Worm (Caenorhabditis elegans): ENCODE data around the gene ugt-60.

Gene ugt-60

ce11 chrIII:9704606-9704938 is 25.7 kb upstream of the ugt-60 start:
- TF ChIP-seq sma-9 (GFP tag; optimal IDR thresholded peaks at IDR 0.05) (peak; percentile 9), sma-9 (tag; optimal IDR thresholded peaks at IDR 0.05) (no peak), unc-55 (GFP tag; optimal IDR thresholded peaks at IDR 0.05) (peak; percentile 28), ZK546.5 (tag; optimal IDR thresholded peaks at IDR 0.05) (no peak)

ce11 chrIII:9703747-9704605 is 25.1 kb upstream of the ugt-60 start:
- no peak for TF ChIP-seq dmd-4 (tag; optimal IDR thresholded peaks at IDR 0.05)
- TF ChIP-seq crh-2 (tag; optimal IDR thresholded peaks at IDR 0.05), result peak; percentile 47
- no peak for TF ChIP-seq elt-3 (tag; optimal IDR thresholded peaks at IDR 0.05)
- no peak for TF ChIP-seq ztf-1 (GFP tag; conservative IDR thresholded peaks at IDR 0.05)
- TF ChIP-seq fos-1 (tag; optimal IDR thresholded peaks at IDR 0.05), result peak; percentile 10
- no peak for TF ChIP-seq unc-39 (tag; optimal IDR thresholded peaks at IDR 0.05)
- peak; percentile 74 for TF ChIP-seq F13H6.1 (tag; optimal IDR thresholded peaks at IDR 0.05)
- no peak for TF ChIP-seq lin-39 (tag; optimal IDR thresholded peaks at IDR 0.05)
- no peak for TF ChIP-seq ceh-82 (tag; optimal IDR thresholded peaks at IDR 0.05)
- peak; percentile 74 for TF ChIP-seq zag-1 (tag; optimal IDR thresholded peaks at IDR 0.05)
- TF ChIP-seq snpc-4 (tag; optimal IDR thresholded peaks at IDR 0.05), result no peak
- TF ChIP-seq lsy-2 (tag; optimal IDR thresholded peaks at IDR 0.05), result peak in 1 of 2 experiments; percentile 43
- peak; percentile 26 for TF ChIP-seq nhr-6 (tag; optimal IDR thresholded peaks at IDR 0.05)
- TF ChIP-seq nhr-10 (tag; optimal IDR thresholded peaks at IDR 0.05), result no peak
- peak; percentile 11 for TF ChIP-seq egl-27 (tag; optimal IDR thresholded peaks at IDR 0.05)
- no peak for TF ChIP-seq unc-62 (GFP tag; optimal IDR thresholded peaks at IDR 0.05)
- peak; percentile 58 for TF ChIP-seq sma-9 (GFP tag; optimal IDR thresholded peaks at IDR 0.05)
- no peak for TF ChIP-seq sma-9 (tag; optimal IDR thresholded peaks at IDR 0.05)
- no peak for TF ChIP-seq aly-2 (tag; optimal IDR thresholded peaks at IDR 0.05)
- TF ChIP-seq mab-5 (tag; optimal IDR thresholded peaks at IDR 0.05), result peak; percentile 66
- TF ChIP-seq ZK546.5 (tag; optimal IDR thresholded peaks at IDR 0.05), result no peak
- TF ChIP-seq nhr-237 (tag; optimal IDR thresholded peaks at IDR 0.05), result no peak
- no peak for TF ChIP-seq lin-13 (GFP tag; optimal IDR thresholded peaks at IDR 0.05)
- peak; percentile 53 for TF ChIP-seq unc-55 (GFP tag; optimal IDR thresholded peaks at IDR 0.05)
- peak in 1 of 2 experiments; percentile 27 for TF ChIP-seq mdl-1 (tag; optimal IDR thresholded peaks at IDR 0.05)
- no peak for TF ChIP-seq nhr-21 (tag; optimal IDR thresholded peaks at IDR 0.05)
- no peak for TF ChIP-seq nhr-11 (tag; optimal IDR thresholded peaks at IDR 0.05)
- no peak for TF ChIP-seq ceh-16 (tag; optimal IDR thresholded peaks at IDR 0.05)
- TF ChIP-seq nhr-25 (tag; optimal IDR thresholded peaks at IDR 0.05), result peak; percentile 30
- TF ChIP-seq ama-1 (optimal IDR thresholded peaks at IDR 0.05), result peak; percentile 0
- no peak for TF ChIP-seq ztf-4 (tag; optimal IDR thresholded peaks at IDR 0.05)
- no peak for TF ChIP-seq R02D3.7 (tag; optimal IDR thresholded peaks at IDR 0.05)
- no peak for TF ChIP-seq peb-1 (tag; optimal IDR thresholded peaks at IDR 0.05)
- TF ChIP-seq blmp-1 (tag; optimal IDR thresholded peaks at IDR 0.05; ENCODE audit: insufficient read depth), result no peak
- TF ChIP-seq Y55F3AM.14 (GFP tag; optimal IDR thresholded peaks at IDR 0.05), result peak; percentile 63
- no peak for TF ChIP-seq ztf-11 (tag; optimal IDR thresholded peaks at IDR 0.05)
- no peak for TF ChIP-seq nhr-12 (tag; optimal IDR thresholded peaks at IDR 0.05)
- TF ChIP-seq nhr-129 (tag; optimal IDR thresholded peaks at IDR 0.05), result peak; percentile 43
- TF ChIP-seq nhr-23 (tag; optimal IDR thresholded peaks at IDR 0.05), result no peak
- no peak for TF ChIP-seq sem-4 (tag; optimal IDR thresholded peaks at IDR 0.05)
- TF ChIP-seq lin-11 (tag; optimal IDR thresholded peaks at IDR 0.05), result no peak
- TF ChIP-seq alr-1 (tag; optimal IDR thresholded peaks at IDR 0.05), result no peak
- TF ChIP-seq elt-1 (tag; optimal IDR thresholded peaks at IDR 0.05), result no peak
- no peak for TF ChIP-seq sma-3 (GFP tag; optimal IDR thresholded peaks at IDR 0.05)
- no peak for TF ChIP-seq gmeb-1 (tag; optimal IDR thresholded peaks at IDR 0.05)
- no peak for TF ChIP-seq skn-1 (tag; optimal IDR thresholded peaks at IDR 0.05)
- no peak for TF ChIP-seq nhr-77 (tag; optimal IDR thresholded peaks at IDR 0.05)
- no peak for TF ChIP-seq mbf-1 (tag; optimal IDR thresholded peaks at IDR 0.05)
- TF ChIP-seq C34F6.9 (tag; optimal IDR thresholded peaks at IDR 0.05), result peak; percentile 54
